Worm (Caenorhabditis elegans): ENCODE measurements around the gene srz-9.
A peak's percentile ranks its signal among the peaks of the same experiment; 100 is the strongest.

- TF ChIP-seq atf-7 (tag; optimal IDR thresholded peaks at IDR 0.05) (peak; percentile 64), lin-35 (GFP tag; optimal IDR thresholded peaks at IDR 0.05) (no peak), tbp1 (GFP tag; optimal IDR thresholded peaks at IDR 0.05) (peak; percentile 35), let-607 (tag; optimal IDR thresholded peaks at IDR 0.05) (peak in 1 of 2 experiments; percentile 29)
Measured at ce11 chrIII:1279197-1279596, 15.4 kb downstream of the srz-9 start.
